Fruit fly (Drosophila melanogaster) whole organism, embryonic: ENCODE results near the gene CG31638.

Experiments used
- Antp ChIP-seq: fragments of 200-800 bp; sonication (Bioruptor generic); optimal IDR thresholded peaks from 3 replicates; lab custom pipeline; 2016; ENCODE audit warnings: missing biosample characterization, missing genetic modification characterization
- Awh ChIP-seq: fragments of 200-800 bp; sonication (Bioruptor generic); IDR thresholded peaks from 2 replicates; pipeline ENCODE4, ENCODE4 v1.3.6; 2022; ENCODE audit warnings: missing biosample characterization, missing genetic modification characterization
- CG12104 ChIP-seq: fragments of 200-800 bp; sonication (Bioruptor generic); optimal IDR thresholded peaks from 3 replicates; lab custom pipeline; 2016; ENCODE audit warnings: missing biosample characterization, missing genetic modification characterization
- CG13287 ChIP-seq: fragments of 200-800 bp; sonication (Bioruptor generic); IDR thresholded peaks from 2 replicates; pipeline ENCODE4 v1.3.6; 2022; ENCODE audit warnings: missing biosample characterization, missing genetic modification characterization; ENCODE audit not compliant: partially characterized antibody
- CG13424 ChIP-seq: fragments of 200-800 bp; sonication (Bioruptor generic); optimal IDR thresholded peaks from 2 replicates; lab custom pipeline; 2019; ENCODE audit warnings: missing biosample characterization, mild to moderate bottlenecking, missing genetic modification characterization, moderate library complexity
- CG15514 ChIP-seq: fragments of 200-800 bp; sonication (Bioruptor generic); optimal IDR thresholded peaks from 3 replicates; lab custom pipeline; 2017; ENCODE audit warnings: missing biosample characterization, missing genetic modification characterization, mild to moderate bottlenecking, moderate library complexity, missing genetic modification reagents
- CG1832 ChIP-seq: fragments of 200-800 bp; sonication (Bioruptor generic); optimal IDR thresholded peaks from 2 replicates; lab custom pipeline; 2017; ENCODE audit warnings: missing biosample characterization, mild to moderate bottlenecking, missing genetic modification characterization, inconsistent platforms
- CG2678 ChIP-seq: fragments of 200-800 bp; sonication (Bioruptor generic); optimal IDR thresholded peaks from 3 replicates; lab custom pipeline; 2019; ENCODE audit warnings: missing biosample characterization, mild to moderate bottlenecking, missing genetic modification characterization, moderate library complexity
- CG2712 ChIP-seq: fragments of 200-800 bp; optimal IDR thresholded peaks from 3 replicates; lab custom pipeline; 2019; ENCODE audit warnings: missing biosample characterization, mild to moderate bottlenecking, missing genetic modification characterization, moderate library complexity
- CG31224 ChIP-seq: fragments of 200-800 bp; sonication (Bioruptor generic); IDR thresholded peaks from 2 replicates; pipeline ENCODE4 v1.3.6; 2022; ENCODE audit warnings: missing biosample characterization, missing genetic modification characterization
- CG3281 ChIP-seq: fragments of 200-800 bp; sonication (Bioruptor generic); optimal IDR thresholded peaks from 3 replicates; lab custom pipeline; 2017; ENCODE audit warnings: missing biosample characterization, mild to moderate bottlenecking, missing genetic modification characterization
- CG3407 ChIP-seq: fragments of 200-800 bp; sonication (Bioruptor generic); optimal IDR thresholded peaks from 2 replicates; lab custom pipeline; 2018; ENCODE audit warnings: missing biosample characterization, mild to moderate bottlenecking, missing genetic modification characterization
- CG3847 ChIP-seq: fragments of 200-800 bp; sonication (Bioruptor generic); IDR thresholded peaks from 2 replicates; pipeline ENCODE4 v1.3.6; 2022; ENCODE audit warnings: missing biosample characterization, missing genetic modification characterization
- CG43689 ChIP-seq: fragments of 200-800 bp; sonication (Bioruptor generic); IDR thresholded peaks from 2 replicates; pipeline ENCODE4 v1.3.6; 2022; ENCODE audit warnings: missing biosample characterization, missing genetic modification characterization
- CG4820 ChIP-seq: fragments of 200-800 bp; sonication (Bioruptor generic); optimal IDR thresholded peaks from 3 replicates; lab custom pipeline; 2016; ENCODE audit warnings: missing biosample characterization, missing genetic modification characterization
- CG8281 ChIP-seq: fragments of 200-800 bp; sonication (Bioruptor generic); optimal IDR thresholded peaks from 2 replicates; lab custom pipeline; 2018; ENCODE audit warnings: missing biosample characterization, mild to moderate bottlenecking, missing genetic modification characterization, moderate library complexity
- CG8290 ChIP-seq, 3 experiments: fragments of 200-800 bp; sonication (Bioruptor generic); optimal IDR thresholded peaks; 2 replicates each; lab custom pipeline; 2016 to 2019; ENCODE audit warnings: missing biosample characterization in 3 of 3, missing genetic modification characterization in 3 of 3, mild to moderate bottlenecking in 2 of 3, moderate library complexity in 1 of 3
- CG8359 ChIP-seq: fragments of 200-800 bp; sonication (Bioruptor generic); optimal IDR thresholded peaks from 2 replicates; lab custom pipeline; 2017; ENCODE audit warnings: missing biosample characterization, mild to moderate bottlenecking, missing genetic modification characterization, borderline replicate concordance
- CG9215 ChIP-seq: fragments of 200-800 bp; sonication (Bioruptor generic); IDR thresholded peaks from 2 replicates; pipeline ENCODE4 v1.3.6; 2022; ENCODE audit warnings: missing biosample characterization, missing genetic modification characterization
- CG9797 ChIP-seq: fragments of 200-800 bp; sonication (Bioruptor generic); optimal IDR thresholded peaks from 3 replicates; lab custom pipeline; 2018; ENCODE audit warnings: missing biosample characterization, mild to moderate bottlenecking, missing genetic modification characterization
- CTCF ChIP-seq: fragments of 200-800 bp; sonication (Bioruptor generic); optimal IDR thresholded peaks from 2 replicates; lab custom pipeline; 2017; ENCODE audit warnings: missing biosample characterization, mild to moderate bottlenecking, missing genetic modification characterization, moderate library complexity
- Camta ChIP-seq: fragments of 200-800 bp; sonication (Bioruptor generic); optimal IDR thresholded peaks from 2 replicates; lab custom pipeline; 2016; ENCODE audit warnings: missing biosample characterization, missing genetic modification characterization
- D19B ChIP-seq: fragments of 200-800 bp; sonication (Bioruptor generic); optimal IDR thresholded peaks from 2 replicates; lab custom pipeline; 2017; ENCODE audit warnings: missing biosample characterization, mild to moderate bottlenecking, missing genetic modification characterization
- E2f2 ChIP-seq: fragments of 200-800 bp; sonication (Bioruptor generic); IDR thresholded peaks from 2 replicates; pipeline ENCODE4 v1.3.6; 2022; ENCODE audit warnings: missing biosample characterization, missing genetic modification characterization
- Ets65A ChIP-seq: fragments of 200-800 bp; sonication (Bioruptor generic); peaks from one replicate; lab custom pipeline; 2016; ENCODE audit warnings: missing biosample characterization, missing genetic modification characterization
- HHEX ChIP-seq: fragments of 200-800 bp; sonication (Bioruptor generic); optimal IDR thresholded peaks from 3 replicates; lab custom pipeline; 2017; ENCODE audit warnings: missing biosample characterization, mild to moderate bottlenecking, missing genetic modification characterization, missing genetic modification reagents
- Hey ChIP-seq: fragments of 200-800 bp; sonication (Bioruptor generic); optimal IDR thresholded peaks from 3 replicates; lab custom pipeline; 2018; ENCODE audit warnings: missing biosample characterization, mild to moderate bottlenecking, missing genetic modification characterization
- Hr3 ChIP-seq: fragments of 200-800 bp; sonication (Bioruptor generic); optimal IDR thresholded peaks from 3 replicates; lab custom pipeline; 2016; ENCODE audit warnings: missing biosample characterization, missing genetic modification characterization
- MBD-R2 ChIP-seq: fragments of 200-800 bp; sonication (Bioruptor generic); IDR thresholded peaks from 2 replicates; pipeline ENCODE4 v1.3.6; 2022; ENCODE audit warnings: missing biosample characterization, missing genetic modification characterization
- Mad ChIP-seq: fragments of 200-800 bp; sonication (Bioruptor generic); optimal IDR thresholded peaks from 2 replicates; lab custom pipeline; 2016; ENCODE audit warnings: missing biosample characterization, missing genetic modification characterization
- Med ChIP-seq: fragments of 200-800 bp; sonication (Bioruptor generic); peaks from one replicate; lab custom pipeline; 2016; ENCODE audit warnings: missing biosample characterization, missing genetic modification characterization, mild to moderate bottlenecking, inconsistent platforms, moderate library complexity
- Meics ChIP-seq: fragments of 200-800 bp; sonication (Bioruptor generic); optimal IDR thresholded peaks from 2 replicates; lab custom pipeline; 2017; ENCODE audit warnings: missing biosample characterization, mild to moderate bottlenecking, missing genetic modification characterization
- Vsx1 ChIP-seq: fragments of 200-800 bp; sonication (Bioruptor generic); optimal IDR thresholded peaks from 2 replicates; lab custom pipeline; 2017; ENCODE audit warnings: missing biosample characterization, mild to moderate bottlenecking, missing genetic modification characterization, missing genetic modification reagents
- ab ChIP-seq: fragments of 200-800 bp; sonication (Bioruptor generic); optimal IDR thresholded peaks from 2 replicates; lab custom pipeline; 2016; ENCODE audit warnings: missing biosample characterization, missing genetic modification characterization
- aop ChIP-seq: fragments of 200-800 bp; sonication (Bioruptor generic); IDR thresholded peaks from 2 replicates; pipeline ENCODE4 v1.3.6; 2022; ENCODE audit warnings: missing biosample characterization, missing genetic modification characterization
- ash1 ChIP-seq: fragments of 200-800 bp; sonication (Bioruptor generic); optimal IDR thresholded peaks from 2 replicates; lab custom pipeline; 2018; ENCODE audit warnings: missing biosample characterization, mild to moderate bottlenecking, missing genetic modification characterization
- br ChIP-seq: fragments of >200 bp; optimal IDR thresholded peaks from 2 replicates; lab custom pipeline; 2017
- bsh ChIP-seq, 2 experiments: fragments of 200-800 bp; sonication (Bioruptor generic); optimal IDR thresholded peaks; 2 replicates each; lab custom pipeline; 2017 to 2018; ENCODE audit warnings: mild to moderate bottlenecking in 2 of 2, missing biosample characterization in 2 of 2, missing genetic modification characterization in 2 of 2, moderate library complexity in 1 of 2
- dm ChIP-seq: fragments of 200-800 bp; sonication (Bioruptor generic); optimal IDR thresholded peaks from 3 replicates; lab custom pipeline; 2016; ENCODE audit warnings: missing biosample characterization, missing genetic modification characterization
- ems ChIP-seq: fragments of 200-800 bp; sonication (Bioruptor generic); optimal IDR thresholded peaks from 3 replicates; lab custom pipeline; 2016; ENCODE audit warnings: missing biosample characterization, missing genetic modification characterization
- fru ChIP-seq: fragments of >200 bp; optimal IDR thresholded peaks from 2 replicates; lab custom pipeline; 2017
- hbn ChIP-seq: fragments of 200-800 bp; sonication (Bioruptor generic); IDR thresholded peaks from 2 replicates; pipeline ENCODE4 v1.3.6; 2022; ENCODE audit warnings: missing biosample characterization, missing genetic modification characterization; ENCODE audit not compliant: partially characterized antibody
- hkb ChIP-seq, 2 experiments: fragments of 200-800 bp in 1 of 2; fragments of >200 bp in 1 of 2; sonication (Bioruptor generic) in 1 of 2; IDR thresholded peaks in 1 of 2; optimal IDR thresholded peaks in 1 of 2; 2 replicates each; pipeline versions ENCODE4 v1.3.6 to Lab custom; 2017 to 2022; ENCODE audit warnings: missing biosample characterization in 1 of 2, missing genetic modification characterization in 1 of 2
- kni ChIP-seq: fragments of 200-800 bp; sonication (Bioruptor generic); optimal IDR thresholded peaks from 3 replicates; lab custom pipeline; 2017; ENCODE audit warnings: mild to moderate bottlenecking, missing biosample characterization, missing genetic modification reagents, missing genetic modification characterization
- knrl ChIP-seq: fragments of 200-800 bp; sonication (Bioruptor generic); IDR thresholded peaks from 3 replicates; pipeline ENCODE4 v1.3.6; 2022; ENCODE audit warnings: missing biosample characterization, missing genetic modification characterization; ENCODE audit not compliant: partially characterized antibody
- pum ChIP-seq: fragments of 200-800 bp; sonication (Bioruptor generic); optimal IDR thresholded peaks from 2 replicates; lab custom pipeline; 2016; ENCODE audit warnings: missing biosample characterization, missing genetic modification characterization
- sens ChIP-seq: fragments of 200-800 bp; sonication (Bioruptor generic); peaks from one replicate; lab custom pipeline; 2016; ENCODE audit warnings: missing biosample characterization, missing genetic modification characterization
- sima ChIP-seq: fragments of 200-800 bp; sonication (Bioruptor generic); optimal IDR thresholded peaks from 2 replicates; lab custom pipeline; 2016; ENCODE audit warnings: missing biosample characterization, missing genetic modification characterization
- tll ChIP-seq, 2 experiments: fragments of 200-800 bp in 1 of 2; fragments of >200 bp in 1 of 2; sonication (Bioruptor generic) in 1 of 2; optimal IDR thresholded peaks; 2 replicates each; lab custom pipeline; 2017 to 2019; ENCODE audit warnings: missing biosample characterization in 2 of 2, missing genetic modification characterization in 2 of 2, mild to moderate bottlenecking in 1 of 2, moderate library complexity in 1 of 2
- trh ChIP-seq: fragments of 200-800 bp; sonication (Bioruptor generic); optimal IDR thresholded peaks from 2 replicates; lab custom pipeline; 2016; ENCODE audit warnings: missing biosample characterization, missing genetic modification characterization
- tx ChIP-seq: fragments of 200-800 bp; sonication (Bioruptor generic); optimal IDR thresholded peaks from 2 replicates; lab custom pipeline; 2016; ENCODE audit warnings: missing biosample characterization, missing genetic modification characterization
- usp ChIP-seq: fragments of >200 bp; optimal IDR thresholded peaks from 2 replicates; lab custom pipeline; 2017; ENCODE audit warnings: missing biosample characterization, missing genetic modification characterization

Gene CG31638

DNA sequence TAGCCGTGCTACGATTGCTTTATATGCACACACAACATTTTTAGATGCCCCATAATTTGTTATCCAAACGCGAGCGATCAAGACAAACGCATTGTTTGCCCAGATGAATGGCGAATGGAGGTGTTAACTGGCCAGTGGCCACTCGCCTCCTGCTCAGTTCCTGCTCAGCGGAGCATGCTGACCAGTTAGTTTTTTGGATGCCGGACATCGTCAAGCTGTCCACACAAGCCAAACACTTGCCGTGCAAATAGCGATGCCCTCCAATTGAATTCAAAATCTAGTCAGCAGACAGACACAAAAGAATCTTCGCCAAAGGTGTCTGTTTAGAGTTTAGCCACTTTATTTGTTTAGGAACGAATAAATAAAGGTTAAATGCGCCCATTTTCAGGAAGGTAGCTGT lies 28.6 kb upstream of the CG31638 start (continued):
- TF ChIP-seq ab (GFP tag; lab: Kevin White, UChicago) (no peak), HHEX (GFP tag; lab: Kevin White, UChicago) (no peak), CG9797 (GFP tag; lab: Kevin White, UChicago) (no peak), CG3407 (GFP tag; lab: Kevin White, UChicago) (no peak), tll (GFP tag; optimal IDR thresholded peaks at IDR 0.05; lab: Kevin White, UChicago) (peak in 1 of 2 experiments; percentile 73), CG2678 (tag; lab: Kevin White, UChicago) (no peak), pum (no peak), trh (GFP tag; lab: Kevin White, UChicago) (no peak), CG13287 (GFP tag; lab: Robert Waterston, UW) (no peak), CG43689 (GFP tag; lab: Robert Waterston, UW) (no peak), Meics (GFP tag; lab: Kevin White, UChicago) (no peak), CG8290 (GFP tag; optimal IDR thresholded peaks at IDR 0.05; lab: Kevin White, UChicago) (no peak), CG8290 (tag; optimal IDR thresholded peaks at IDR 0.05; lab: Kevin White, UChicago) (peak; percentile 10 to 31), CG3281 (GFP tag; lab: Kevin White, UChicago) (no peak), Vsx1 (GFP tag; lab: Kevin White, UChicago) (no peak), Hey (tag; lab: Kevin White, UChicago) (no peak), E2f2 (no peak; the same call in 1 of the 2 replicates), MBD-R2 (GFP tag; lab: Robert Waterston, UW) (no peak), dm (GFP tag; lab: Kevin White, UChicago) (no peak), hkb (optimal IDR thresholded peaks at IDR 0.05; lab: Kevin White, UChicago) (no peak), hkb (GFP tag; IDR thresholded peaks at IDR 0.05; lab: Robert Waterston, UW) (peak; percentile 23; the same call in 1 of the 2 replicates), Med (GFP tag; lab: Kevin White, UChicago) (peak; percentile 43), D19B (GFP tag; lab: Kevin White, UChicago) (no peak), CG8359 (GFP tag; lab: Kevin White, UChicago) (no peak), Camta (GFP tag; lab: Kevin White, UChicago) (no peak), CG12104 (no peak), fru (lab: Kevin White, UChicago) (no peak), br (lab: Kevin White, UChicago) (no peak), kni (GFP tag; lab: Kevin White, UChicago) (no peak)

DNA sequence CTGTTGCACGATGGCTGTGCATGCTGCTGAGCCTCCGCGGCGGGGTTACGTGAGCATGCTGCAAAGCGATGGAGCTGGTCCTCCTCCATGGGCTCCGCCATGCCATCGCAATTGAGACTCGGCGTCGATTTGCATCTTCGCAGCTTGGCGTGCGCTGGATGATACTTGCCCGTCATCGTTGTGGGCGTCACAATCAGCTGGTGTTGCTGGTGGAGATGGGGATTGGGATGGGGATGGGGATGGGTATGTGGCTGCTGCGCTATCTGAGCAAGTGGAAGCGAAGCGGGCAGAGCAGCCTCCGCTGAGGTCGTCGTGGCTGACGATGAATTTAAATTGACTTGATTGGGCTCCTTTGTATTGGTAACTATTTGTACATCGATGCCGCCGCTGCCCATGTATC lies 27.5 kb upstream of the CG31638 start:
- no peak for TF ChIP-seq CG8281
- TF ChIP-seq Hr3 (GFP tag; lab: Kevin White, UChicago): no peak
- TF ChIP-seq tx (GFP tag; lab: Kevin White, UChicago): no peak
- no peak for TF ChIP-seq bsh (GFP tag; optimal IDR thresholded peaks at IDR 0.05; lab: Kevin White, UChicago)
- no peak for TF ChIP-seq knrl (GFP tag; lab: Robert Waterston, UW)
- TF ChIP-seq MBD-R2 (GFP tag; lab: Robert Waterston, UW): no peak
- no peak for TF ChIP-seq CG4820 (GFP tag; lab: Kevin White, UChicago)
- no peak for TF ChIP-seq CG13424 (tag; lab: Kevin White, UChicago)
- TF ChIP-seq Antp (GFP tag; lab: Kevin White, UChicago): no peak
- no peak for TF ChIP-seq hbn (GFP tag; lab: Robert Waterston, UW)
- TF ChIP-seq CG2712 (tag; lab: Kevin White, UChicago): no peak
- no peak for TF ChIP-seq ems (GFP tag; lab: Kevin White, UChicago)
- TF ChIP-seq sens (GFP tag; lab: Kevin White, UChicago): peak; percentile 3
- TF ChIP-seq CG9215 (GFP tag; lab: Robert Waterston, UW): no peak
- TF ChIP-seq Mad (GFP tag; lab: Kevin White, UChicago): no peak
- TF ChIP-seq CG1832 (GFP tag; lab: Kevin White, UChicago): no peak
- TF ChIP-seq CG31224 (GFP tag; lab: Robert Waterston, UW): no peak
- TF ChIP-seq ash1 (GFP tag; lab: Kevin White, UChicago): no peak
- peak; percentile 30; the same call in 1 of the 2 replicates for TF ChIP-seq Awh (GFP tag; lab: Robert Waterston, UW)
- no peak for TF ChIP-seq CG15514 (GFP tag; lab: Kevin White, UChicago)
- TF ChIP-seq usp (GFP tag; lab: Kevin White, UChicago): no peak
- TF ChIP-seq CG3847: no peak
- no peak for TF ChIP-seq aop
- no peak for TF ChIP-seq CTCF (GFP tag; lab: Kevin White, UChicago)
- no peak for TF ChIP-seq Ets65A
- TF ChIP-seq sima (GFP tag; lab: Kevin White, UChicago): no peak
